Fruit fly (Drosophila melanogaster) whole organism, embryonic: Measurements from ENCODE around the gene DCTN6-p27.

Source experiments
- Awh ChIP-seq: fragments of 200-800 bp; sonication (Bioruptor generic); IDR thresholded peaks from 2 replicates; pipeline ENCODE4, ENCODE4 v1.3.6; 2022; ENCODE audit warnings: missing biosample characterization, missing genetic modification characterization
- CG11456 ChIP-seq: fragments of 200-800 bp; sonication (Bioruptor generic); IDR thresholded peaks from 3 replicates; pipeline ENCODE4 v1.3.6; 2022; ENCODE audit warnings: missing biosample characterization, missing genetic modification characterization
- CG11504 ChIP-seq: fragments of 200-800 bp; sonication (Bioruptor generic); optimal IDR thresholded peaks from 3 replicates; lab custom pipeline; 2019; ENCODE audit warnings: missing biosample characterization, mild to moderate bottlenecking, missing genetic modification characterization, moderate library complexity
- CG11723 ChIP-seq: fragments of 200-800 bp; sonication (Bioruptor generic); optimal IDR thresholded peaks from 2 replicates; lab custom pipeline; 2017; ENCODE audit warnings: missing biosample characterization, mild to moderate bottlenecking, missing genetic modification characterization
- CG14014 ChIP-seq: fragments of 200-800 bp; sonication (Bioruptor generic); IDR thresholded peaks from 2 replicates; pipeline ENCODE4 v1.3.6; 2022; ENCODE audit warnings: missing biosample characterization, missing genetic modification characterization
- CG17612 ChIP-seq: fragments of 200-800 bp; sonication (Bioruptor generic); IDR thresholded peaks from 2 replicates; pipeline ENCODE4 v1.3.6; 2022; ENCODE audit warnings: missing biosample characterization, missing genetic modification characterization
- CG18619 ChIP-seq: fragments of 200-800 bp; sonication (Bioruptor generic); optimal IDR thresholded peaks from 3 replicates; lab custom pipeline; 2017; ENCODE audit warnings: missing biosample characterization, mild to moderate bottlenecking, missing genetic modification characterization
- CG2199 ChIP-seq: fragments of 200-800 bp; sonication (Bioruptor generic); IDR thresholded peaks from 3 replicates; pipeline ENCODE4 v1.3.6; 2022; ENCODE audit warnings: missing biosample characterization, missing genetic modification characterization
- CG31365 ChIP-seq: fragments of 200-800 bp; sonication (Bioruptor generic); optimal IDR thresholded peaks from 2 replicates; lab custom pipeline; 2018; ENCODE audit warnings: missing biosample characterization, mild to moderate bottlenecking, missing genetic modification characterization
- CG4404 ChIP-seq: fragments of 200-800 bp; sonication (Bioruptor generic); IDR thresholded peaks from 2 replicates; pipeline ENCODE4 v1.3.6; 2022; ENCODE audit warnings: missing biosample characterization, missing genetic modification characterization
- CG6272 ChIP-seq: fragments of 200-800 bp; sonication (Bioruptor generic); IDR thresholded peaks from 2 replicates; pipeline ENCODE4 v1.3.6; 2022; ENCODE audit warnings: missing biosample characterization, missing genetic modification characterization
- CG6683 ChIP-seq: fragments of 200-800 bp; sonication (Bioruptor generic); optimal IDR thresholded peaks from 2 replicates; lab custom pipeline; 2017; ENCODE audit warnings: missing biosample characterization, mild to moderate bottlenecking, missing genetic modification characterization, missing genetic modification reagents
- CG8281 ChIP-seq: fragments of 200-800 bp; sonication (Bioruptor generic); optimal IDR thresholded peaks from 2 replicates; lab custom pipeline; 2018; ENCODE audit warnings: missing biosample characterization, mild to moderate bottlenecking, missing genetic modification characterization, moderate library complexity
- CG9437 ChIP-seq: fragments of 200-800 bp; sonication (Bioruptor generic); optimal IDR thresholded peaks from 2 replicates; lab custom pipeline; 2018; ENCODE audit warnings: missing biosample characterization, mild to moderate bottlenecking, missing genetic modification characterization
- CG9876 ChIP-seq: fragments of 200-800 bp; sonication (Bioruptor generic); optimal IDR thresholded peaks from 2 replicates; lab custom pipeline; 2016; ENCODE audit warnings: missing biosample characterization, missing genetic modification characterization
- CHES-1-like ChIP-seq: fragments of 200-800 bp; sonication (Bioruptor generic); optimal IDR thresholded peaks from 2 replicates; lab custom pipeline; 2016; ENCODE audit warnings: missing biosample characterization, missing genetic modification characterization
- CoRest ChIP-seq: fragments of 200-800 bp; sonication (Bioruptor generic); optimal IDR thresholded peaks from 3 replicates; lab custom pipeline; 2018; ENCODE audit warnings: missing biosample characterization, mild to moderate bottlenecking, missing genetic modification characterization, moderate library complexity
- Dip3 ChIP-seq: fragments of 200-800 bp; sonication (Bioruptor generic); optimal IDR thresholded peaks from 3 replicates; lab custom pipeline; 2016; ENCODE audit warnings: missing biosample characterization, missing genetic modification characterization
- Ets97D ChIP-seq: fragments of 200-800 bp; sonication (Bioruptor generic); optimal IDR thresholded peaks from 3 replicates; lab custom pipeline; 2016; ENCODE audit warnings: missing biosample characterization, missing genetic modification characterization
- Fer2 ChIP-seq: fragments of 200-800 bp; sonication (Bioruptor generic); optimal IDR thresholded peaks from 2 replicates; lab custom pipeline; 2018; ENCODE audit warnings: missing biosample characterization, mild to moderate bottlenecking, missing genetic modification characterization, moderate library complexity
- Lim3 ChIP-seq: fragments of 200-800 bp; sonication (Bioruptor generic); IDR thresholded peaks from 2 replicates; pipeline ENCODE4 v1.3.6; 2022; ENCODE audit warnings: missing biosample characterization, missing genetic modification characterization
- MBD-R2 ChIP-seq: fragments of 200-800 bp; sonication (Bioruptor generic); IDR thresholded peaks from 2 replicates; pipeline ENCODE4 v1.3.6; 2022; ENCODE audit warnings: missing biosample characterization, missing genetic modification characterization
- Max ChIP-seq: fragments of 200-800 bp; sonication (Bioruptor generic); optimal IDR thresholded peaks from 2 replicates; lab custom pipeline; 2016; ENCODE audit warnings: missing biosample characterization, mild to moderate bottlenecking, missing genetic modification characterization
- Ravus ChIP-seq: fragments of 200-800 bp; sonication (Bioruptor generic); IDR thresholded peaks from 2 replicates; pipeline ENCODE4 v1.3.6; 2022; ENCODE audit warnings: missing biosample characterization, missing genetic modification characterization
- Sox102F ChIP-seq: fragments of 200-800 bp; sonication (Bioruptor generic); optimal IDR thresholded peaks from 2 replicates; lab custom pipeline; 2018; ENCODE audit warnings: missing biosample characterization, mild to moderate bottlenecking, missing genetic modification characterization, moderate library complexity
- YL-1 ChIP-seq: fragments of 200-800 bp; sonication (Bioruptor generic); optimal IDR thresholded peaks from 3 replicates; lab custom pipeline; 2017; ENCODE audit warnings: missing biosample characterization, mild to moderate bottlenecking, missing genetic modification characterization
- ash1 ChIP-seq: fragments of 200-800 bp; sonication (Bioruptor generic); optimal IDR thresholded peaks from 2 replicates; lab custom pipeline; 2018; ENCODE audit warnings: missing biosample characterization, mild to moderate bottlenecking, missing genetic modification characterization
- da ChIP-seq: fragments of 200-800 bp; sonication (Bioruptor generic); optimal IDR thresholded peaks from 2 replicates; lab custom pipeline; 2016; ENCODE audit warnings: missing biosample characterization, missing genetic modification characterization
- dati ChIP-seq: fragments of 200-800 bp; sonication (Bioruptor generic); IDR thresholded peaks from 2 replicates; pipeline ENCODE4 v1.3.6; 2022; ENCODE audit warnings: missing biosample characterization, missing genetic modification characterization
- dm ChIP-seq: fragments of 200-800 bp; sonication (Bioruptor generic); optimal IDR thresholded peaks from 3 replicates; lab custom pipeline; 2016; ENCODE audit warnings: missing biosample characterization, missing genetic modification characterization
- fd96Cb ChIP-seq: fragments of 200-800 bp; sonication (Bioruptor generic); optimal IDR thresholded peaks from 2 replicates; lab custom pipeline; 2018; ENCODE audit warnings: missing biosample characterization, mild to moderate bottlenecking, missing genetic modification characterization, moderate library complexity
- fu2 ChIP-seq: fragments of 200-800 bp; sonication (Bioruptor generic); optimal IDR thresholded peaks from 2 replicates; lab custom pipeline; 2016; ENCODE audit warnings: missing biosample characterization, missing genetic modification characterization
- gro ChIP-seq: fragments of 200-800 bp; sonication (Bioruptor generic); optimal IDR thresholded peaks from 2 replicates; lab custom pipeline; 2016; ENCODE audit warnings: missing biosample characterization, missing genetic modification characterization
- gt ChIP-seq: fragments of 200-800 bp; sonication (Bioruptor generic); IDR thresholded peaks from 2 replicates; pipeline ENCODE4 v1.3.6; 2022; ENCODE audit warnings: missing biosample characterization, missing genetic modification characterization
- h ChIP-seq: fragments of >200 bp; optimal IDR thresholded peaks from 2 replicates; lab custom pipeline; 2017
- mam ChIP-seq: fragments of 200-800 bp; sonication (Bioruptor generic); optimal IDR thresholded peaks from 3 replicates; lab custom pipeline; 2016; ENCODE audit warnings: missing biosample characterization, missing genetic modification characterization
- mld ChIP-seq: fragments of 200-800 bp; sonication (Bioruptor generic); IDR thresholded peaks from 3 replicates; pipeline ENCODE4 v1.3.6; 2022; ENCODE audit warnings: missing biosample characterization, missing genetic modification characterization; ENCODE audit not compliant: partially characterized antibody
- nau ChIP-seq: fragments of 200-800 bp; sonication (Bioruptor generic); optimal IDR thresholded peaks from 3 replicates; lab custom pipeline; 2017; ENCODE audit warnings: missing biosample characterization, mild to moderate bottlenecking, missing genetic modification characterization, missing genetic modification reagents
- nmo ChIP-seq: fragments of 200-800 bp; sonication (Bioruptor generic); optimal IDR thresholded peaks from 2 replicates; lab custom pipeline; 2018; ENCODE audit warnings: missing biosample characterization, mild to moderate bottlenecking, missing genetic modification characterization, moderate library complexity
- pb ChIP-seq: fragments of 200-800 bp; sonication (Bioruptor generic); optimal IDR thresholded peaks from 3 replicates; lab custom pipeline; 2016; ENCODE audit warnings: missing biosample characterization, missing genetic modification characterization
- peb ChIP-seq: fragments of 200-800 bp; sonication (Bioruptor generic); IDR thresholded peaks from 2 replicates; pipeline ENCODE4 v1.3.6; 2022; ENCODE audit warnings: missing biosample characterization, missing genetic modification characterization
- pita ChIP-seq: fragments of 200-800 bp; sonication (Bioruptor generic); optimal IDR thresholded peaks from 2 replicates; lab custom pipeline; 2017; ENCODE audit warnings: missing biosample characterization, mild to moderate bottlenecking, missing genetic modification characterization
- prd ChIP-seq, 3 experiments: fragments of >200 bp in 2 of 3; fragments of 200-800 bp in 1 of 3; sonication (Bioruptor generic) in 1 of 3; optimal IDR thresholded peaks in 2 of 3; IDR thresholded peaks in 1 of 3; 2 replicates in 2 of 3; 3 replicates in 1 of 3; pipeline versions ENCODE4 v1.3.6 to Lab custom; 2017 to 2022; ENCODE audit warnings: missing biosample characterization in 1 of 3, missing genetic modification characterization in 1 of 3
- run ChIP-seq: fragments of 200-800 bp; sonication (Bioruptor generic); optimal IDR thresholded peaks from 3 replicates; lab custom pipeline; 2018; ENCODE audit warnings: missing biosample characterization, mild to moderate bottlenecking, missing genetic modification characterization
- sens ChIP-seq: fragments of 200-800 bp; sonication (Bioruptor generic); peaks from one replicate; lab custom pipeline; 2016; ENCODE audit warnings: missing biosample characterization, missing genetic modification characterization
- sens-2 ChIP-seq: fragments of 200-800 bp; sonication (Bioruptor generic); IDR thresholded peaks from 2 replicates; pipeline ENCODE4 v1.3.6; 2022; ENCODE audit warnings: missing biosample characterization, missing genetic modification characterization
- sisA ChIP-seq: fragments of 200-800 bp; sonication (Bioruptor generic); IDR thresholded peaks from 2 replicates; pipeline ENCODE4 v1.3.6; 2022; ENCODE audit warnings: missing biosample characterization, missing genetic modification characterization
- tgo ChIP-seq: fragments of 200-800 bp; sonication (Bioruptor generic); IDR thresholded peaks from 3 replicates; pipeline ENCODE4 v1.3.6; 2022; ENCODE audit warnings: missing biosample characterization, missing genetic modification characterization
- unc-4 ChIP-seq: fragments of 200-800 bp; sonication (Bioruptor generic); IDR thresholded peaks from 2 replicates; pipeline ENCODE4 v1.3.6; 2022; ENCODE audit warnings: missing biosample characterization, missing genetic modification characterization; ENCODE audit not compliant: partially characterized antibody
- unpg ChIP-seq: fragments of 200-800 bp; sonication (Bioruptor generic); optimal IDR thresholded peaks from 3 replicates; lab custom pipeline; 2018; ENCODE audit warnings: missing biosample characterization, mild to moderate bottlenecking, missing genetic modification characterization, moderate library complexity
- vfl ChIP-seq: fragments of 200-800 bp; sonication (Bioruptor generic); optimal IDR thresholded peaks from 2 replicates; lab custom pipeline; 2016; ENCODE audit warnings: missing biosample characterization, missing genetic modification characterization
- zf30C ChIP-seq: fragments of 200-800 bp; sonication (Bioruptor generic); optimal IDR thresholded peaks from 3 replicates; lab custom pipeline; 2018; ENCODE audit warnings: missing biosample characterization, mild to moderate bottlenecking, missing genetic modification characterization

The DCTN6-p27 gene

dm6 chr2L:19126888-19127287, 5.2 kb upstream of the DCTN6-p27 start (continued):
- TF ChIP-seq CG4404 (no peak), CG9876 (GFP tag; lab: Kevin White, UChicago) (no peak), unpg (GFP tag; lab: Kevin White, UChicago) (peak; percentile 68), run (peak; percentile 9), CG18619 (GFP tag; lab: Kevin White, UChicago) (peak; percentile 68), Lim3 (no peak), gro (GFP tag; lab: Kevin White, UChicago) (no peak), unc-4 (GFP tag; lab: Robert Waterston, UW) (no peak; the same call in 1 of the 2 replicates), Sox102F (GFP tag; lab: Kevin White, UChicago) (no peak), zf30C (GFP tag; lab: Kevin White, UChicago) (peak; percentile 49), dm (no peak), sens (GFP tag; lab: Kevin White, UChicago) (peak; percentile 18), CG9437 (GFP tag; lab: Kevin White, UChicago) (no peak), nmo (GFP tag; lab: Kevin White, UChicago) (peak; percentile 79), CG17612 (GFP tag; lab: Robert Waterston, UW) (no peak), CG2199 (no peak), dati (GFP tag; lab: Robert Waterston, UW) (no peak), h (lab: Kevin White, UChicago) (no peak), YL-1 (GFP tag; lab: Kevin White, UChicago) (peak; percentile 73), tgo (peak; percentile 56; the same call in 1 of the 3 replicates), CG6683 (peak; percentile 52), Fer2 (peak; percentile 66), CG11723 (peak; percentile 30), fu2 (GFP tag; lab: Kevin White, UChicago) (no peak), pita (GFP tag; lab: Kevin White, UChicago) (no peak), peb (no peak), prd (optimal IDR thresholded peaks at IDR 0.05; lab: Kevin White, UChicago) (no peak), prd (GFP tag; IDR thresholded peaks at IDR 0.05; lab: Robert Waterston, UW) (peak; percentile 58; the same call in 2 of the 3 replicates), CG31365 (tag; lab: Kevin White, UChicago) (no peak), Ets97D (GFP tag; lab: Kevin White, UChicago) (no peak), ash1 (GFP tag; lab: Kevin White, UChicago) (no peak), CoRest (tag; lab: Kevin White, UChicago) (peak; percentile 88), MBD-R2 (GFP tag; lab: Robert Waterston, UW) (peak; percentile 86), mld (GFP tag; lab: Robert Waterston, UW) (no peak), da (GFP tag; lab: Kevin White, UChicago) (no peak), Awh (GFP tag; lab: Robert Waterston, UW) (no peak), pb (GFP tag; lab: Kevin White, UChicago) (no peak), CG14014 (0 out of 2 replicates have a peak, but pooled peaks have one; percentile 34), gt (GFP tag; lab: Robert Waterston, UW) (no peak), CG6272 (no peak), sisA (GFP tag; lab: Robert Waterston, UW) (no peak), CHES-1-like (GFP tag; lab: Kevin White, UChicago) (no peak), vfl (GFP tag; lab: Kevin White, UChicago) (no peak), CG11456 (GFP tag; lab: Robert Waterston, UW) (no peak), Ravus (GFP tag; lab: Robert Waterston, UW) (no peak), nau (no peak), CG8281 (no peak), Max (peak; percentile 25), Dip3 (GFP tag; lab: Kevin White, UChicago) (no peak), sens-2 (GFP tag; lab: Robert Waterston, UW) (no peak), fd96Cb (tag; lab: Kevin White, UChicago) (peak; percentile 30), mam (GFP tag; lab: Kevin White, UChicago) (no peak), CG11504 (tag; lab: Kevin White, UChicago) (no peak)
